Worm (Caenorhabditis elegans): Measurements from ENCODE around the gene F37A8.5.

The F37A8.5 gene

DNA sequence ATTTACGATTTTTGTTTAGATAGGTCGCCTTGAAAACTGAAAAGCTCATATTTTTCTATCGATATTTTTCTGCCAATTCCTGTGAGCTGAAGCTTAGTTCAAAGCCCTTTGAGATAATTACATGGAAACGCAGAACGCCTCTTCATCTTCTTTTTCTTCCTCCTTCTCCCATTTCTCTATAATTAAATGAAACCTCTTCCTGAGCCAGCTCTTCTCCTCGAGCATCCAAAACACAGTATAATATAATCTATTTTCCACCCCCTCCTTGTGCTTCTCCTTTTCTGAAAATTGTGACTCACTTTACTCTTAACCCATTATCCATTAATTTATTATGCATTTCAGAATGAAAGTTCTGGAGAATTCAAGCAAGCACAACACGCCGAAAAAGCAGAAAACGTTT, at the start of gene F37A8.5:
Gene F37A8.5 (plus strand): TSS at position 332 of the 400 bp plus-strand sequence.
- TF ChIP-seq unc-39 (tag; optimal IDR thresholded peaks at IDR 0.05) = no peak
- TF ChIP-seq lsy-2 (tag; optimal IDR thresholded peaks at IDR 0.05) = peak in 1 of 2 experiments; percentile 10
- TF ChIP-seq F37D6.2 (tag; optimal IDR thresholded peaks at IDR 0.05) = no peak
- peak; percentile 15 for TF ChIP-seq ces-1 (GFP tag; optimal IDR thresholded peaks at IDR 0.05)
- TF ChIP-seq aly-2 (tag; optimal IDR thresholded peaks at IDR 0.05) = no peak
- no peak for TF ChIP-seq nhr-25 (tag; optimal IDR thresholded peaks at IDR 0.05; ENCODE audit: borderline replicate concordance, insufficient read depth)

DNA sequence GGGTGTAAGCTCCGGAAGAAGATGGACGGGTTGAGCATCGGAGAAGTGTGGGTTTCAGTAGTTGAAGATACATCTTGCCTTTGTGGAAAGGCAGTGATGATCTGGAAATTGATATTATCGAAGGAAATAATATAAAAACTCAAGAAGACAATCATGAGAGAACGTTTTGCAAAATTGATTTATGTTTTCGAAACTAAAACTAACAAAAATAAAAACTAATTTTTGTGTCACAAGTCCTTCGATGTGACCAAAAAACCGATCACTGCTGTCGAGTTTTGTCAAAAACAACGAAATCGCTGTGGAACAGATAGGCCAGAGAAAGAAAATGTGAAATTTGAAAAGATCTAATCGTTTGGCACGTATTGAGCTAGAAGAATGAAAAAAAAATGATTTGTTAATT, 48.8 kb upstream of the F37A8.5 start, which contains the start of gene mmcm-1:
Gene mmcm-1 (minus strand): TSS at position 101 of the 400 bp plus-strand sequence.
- TF ChIP-seq unc-62 (GFP tag; optimal IDR thresholded peaks at IDR 0.05 in 1 of 2) (peak in 1 of 2 experiments; percentile 76), unc-62 (tag; optimal IDR thresholded peaks at IDR 0.05) (no peak), fos-1 (tag; optimal IDR thresholded peaks at IDR 0.05) (no peak)

- peak; percentile 58 for TF ChIP-seq hlh-11 (tag; optimal IDR thresholded peaks at IDR 0.05)
- TF ChIP-seq snpc-1.2 (GFP tag; IDR thresholded peaks at IDR 0.05) = no peak
- TF ChIP-seq mep-1 (tag; optimal IDR thresholded peaks at IDR 0.05) = peak; percentile 57
- TF ChIP-seq nhr-28 (tag; optimal IDR thresholded peaks at IDR 0.05) = peak; percentile 98
- TF ChIP-seq dve-1 (tag; optimal IDR thresholded peaks at IDR 0.05; ENCODE audit: insufficient read depth) = peak; percentile 62
- peak; percentile 25 for TF ChIP-seq mes-2 (tag; optimal IDR thresholded peaks at IDR 0.05; ENCODE audit: poor library complexity, severe bottlenecking)
- no peak for TF ChIP-seq spr-3 (GFP tag; optimal IDR thresholded peaks at IDR 0.05)
- TF ChIP-seq Y5F2A.4 (GFP tag; optimal IDR thresholded peaks at IDR 0.05) = no peak
- TF ChIP-seq unc-39 (tag; optimal IDR thresholded peaks at IDR 0.05) = no peak
- no peak for TF ChIP-seq zfp-3 (GFP tag; conservative IDR thresholded peaks at IDR 0.05)
- TF ChIP-seq dmd-8 (GFP tag; IDR thresholded peaks at IDR 0.05) = no peak
- peak in 1 of 2 experiments; percentile 75 for TF ChIP-seq daf-16 (GFP tag; optimal IDR thresholded peaks at IDR 0.05)
- TF ChIP-seq daf-16 (tag; optimal IDR thresholded peaks at IDR 0.05) = peak; percentile 66
- TF ChIP-seq aha-1 (tag) = peak; percentile 100
- TF ChIP-seq vab-7 (GFP tag; IDR thresholded peaks at IDR 0.05) = no peak
- no peak for TF ChIP-seq lin-38 (GFP tag; IDR thresholded peaks at IDR 0.05)
- peak; percentile 13; the same call in 1 of the 2 replicates for TF ChIP-seq dmd-6 (GFP tag; IDR thresholded peaks at IDR 0.05)
- 0 out of 2 replicates have a peak, but pooled peaks have one; percentile 13 for TF ChIP-seq arid-1 (GFP tag; conservative IDR thresholded peaks at IDR 0.05)
- peak; percentile 5 for TF ChIP-seq nhr-77 (tag; optimal IDR thresholded peaks at IDR 0.05)
- TF ChIP-seq ces-1 (GFP tag; optimal IDR thresholded peaks at IDR 0.05) = no peak
- peak; percentile 12 to 43 for TF ChIP-seq lsy-2 (tag; optimal IDR thresholded peaks at IDR 0.05)
- TF ChIP-seq lin-29 (GFP tag; IDR thresholded peaks at IDR 0.05) = no peak
- TF ChIP-seq cey-2 (tag; optimal IDR thresholded peaks at IDR 0.05; ENCODE audit: borderline replicate concordance, insufficient read depth) = no peak
- no peak for TF ChIP-seq set-16 (GFP tag; IDR thresholded peaks at IDR 0.05)
- no peak for TF ChIP-seq ztf-11 (tag; optimal IDR thresholded peaks at IDR 0.05)
- TF ChIP-seq tag-97 (GFP tag; IDR thresholded peaks at IDR 0.05) = no peak
- peak; percentile 45 to 99 for TF ChIP-seq hif-1 (tag; optimal IDR thresholded peaks at IDR 0.05)
- peak; percentile 41 for TF ChIP-seq hlh-30 (tag; optimal IDR thresholded peaks at IDR 0.05; ENCODE audit: insufficient read depth)
- peak; percentile 14 for TF ChIP-seq rbr-2 (tag; optimal IDR thresholded peaks at IDR 0.05)
- peak; percentile 68 for TF ChIP-seq nhr-11 (tag; optimal IDR thresholded peaks at IDR 0.05)
These were observed 48.2 kb upstream of the F37A8.5 start for ce11 chrIII:3908205-3908604.

- TF ChIP-seq nhr-41 (GFP tag; IDR thresholded peaks at IDR 0.05) (no peak), ZK337.2 (GFP tag; IDR thresholded peaks at IDR 0.05) (no peak), ctbp-1 (GFP tag; IDR thresholded peaks at IDR 0.05) (no peak), hlh-30 (tag; optimal IDR thresholded peaks at IDR 0.05; ENCODE audit: insufficient read depth) (no peak), lin-15B (tag; optimal IDR thresholded peaks at IDR 0.05) (no peak), tag-97 (GFP tag; IDR thresholded peaks at IDR 0.05) (no peak), unc-62 (GFP tag; optimal IDR thresholded peaks at IDR 0.05 in 1 of 2) (no peak), unc-62 (tag; optimal IDR thresholded peaks at IDR 0.05) (no peak), nhr-237 (tag; optimal IDR thresholded peaks at IDR 0.05) (no peak)
These were observed 42.4 kb upstream of the F37A8.5 start, which contains the start of gene pat-3 for ce11 chrIII:3914049-3914448. TSS of gene pat-3 (minus strand) at chrIII:3914149.
